Worm (Caenorhabditis elegans) whole organism, L4 larva: Measurements from ENCODE around the gene col-153.

ENCODE experiments used
- T20F7.1 ChIP-seq: fragments of 200-800 bp; sonication (Bioruptor generic); optimal IDR thresholded peaks from 2 replicates; lab custom pipeline; 2018; ENCODE audit warnings: mild to moderate bottlenecking, missing genetic modification characterization, missing compliant biosample characterization
- ama-1 ChIP-seq: fragments of 150-350 bp; optimal IDR thresholded peaks from 2 replicates; lab custom pipeline; 2014; ENCODE audit warnings: inconsistent platforms, mixed read lengths
- lin-1 ChIP-seq: fragments of 200-800 bp; sonication (Bioruptor generic); IDR thresholded peaks from 2 replicates; pipeline ENCODE4 v1.3.6; 2022; ENCODE audit warnings: missing genetic modification reagents, missing genetic modification characterization, missing compliant biosample characterization
- lsy-2 ChIP-seq, 2 experiments: fragments of 150-350 bp in 1 of 2; sonication (generic microtip) in 1 of 2; optimal IDR thresholded peaks; 2 replicates each; lab custom pipeline; 2014 to 2017; ENCODE audit warnings: missing biosample characterization in 2 of 2, missing genetic modification characterization in 2 of 2
- mdl-1 ChIP-seq, 2 experiments: fragments of 150-350 bp in 1 of 2; sonication (generic microtip) in 1 of 2; optimal IDR thresholded peaks; 2 replicates each; lab custom pipeline; 2014 to 2017; ENCODE audit warnings: missing biosample characterization in 2 of 2, missing genetic modification characterization in 2 of 2
- mep-1 ChIP-seq: fragments of 150-350 bp; sonication (generic microtip); optimal IDR thresholded peaks from 3 replicates; lab custom pipeline; 2014; ENCODE audit warnings: missing biosample characterization, missing genetic modification characterization
- nhr-237 ChIP-seq: sonication (generic microtip); optimal IDR thresholded peaks from 2 replicates; lab custom pipeline; 2017; ENCODE audit warnings: missing biosample characterization, missing genetic modification characterization
- nhr-42 ChIP-seq: fragments of 200-800 bp; sonication (Bioruptor generic); IDR thresholded peaks from 2 replicates; pipeline ENCODE4 v1.3.6; 2022; ENCODE audit warnings: missing genetic modification characterization, missing compliant biosample characterization
- nhr-77 ChIP-seq: fragments of 150-350 bp; optimal IDR thresholded peaks from 2 replicates; lab custom pipeline; 2014; ENCODE audit warnings: missing biosample characterization, missing genetic modification characterization
- pha-4 ChIP-seq, 2 experiments: fragments of 150-350 bp in 1 of 2; fragments of 200-800 bp in 1 of 2; sonication (Bioruptor generic) in 1 of 2; IDR thresholded peaks in 1 of 2; optimal IDR thresholded peaks in 1 of 2; 2 replicates each; pipeline versions ENCODE4 v1.3.6 to Lab custom; 2014 to 2022; ENCODE audit warnings: missing genetic modification characterization in 2 of 2, missing genetic modification reagents in 2 of 2, missing biosample characterization in 1 of 2, missing compliant biosample characterization in 1 of 2
- snpc-4 ChIP-seq: fragments of 150-350 bp; optimal IDR thresholded peaks from 2 replicates; lab custom pipeline; 2014; ENCODE audit warnings: missing biosample characterization, missing genetic modification characterization
- tag-97 ChIP-seq: fragments of 200-800 bp; sonication (Bioruptor generic); IDR thresholded peaks from 2 replicates; pipeline ENCODE4 v1.3.6; 2022; ENCODE audit warnings: missing genetic modification characterization, missing compliant biosample characterization
- unc-62 ChIP-seq, 3 experiments: fragments of 150-350 bp in 1 of 3; sonication (generic microtip); optimal IDR thresholded peaks in 2 of 3; peaks in 1 of 3; 1 replicate in 1 of 3; 2 replicates in 2 of 3; lab custom pipeline; 2014 to 2017; ENCODE audit warnings: missing biosample characterization in 3 of 3, missing genetic modification characterization in 3 of 3, missing genetic modification reagents in 3 of 3, missing genotype in 1 of 3
- ztf-11 ChIP-seq: fragments of 150-350 bp; optimal IDR thresholded peaks from 2 replicates; lab custom pipeline; 2014; ENCODE audit warnings: missing biosample characterization, missing genetic modification characterization

- TF ChIP-seq snpc-4 (tag; lab: Kevin White, UChicago) (no peak), mdl-1 (tag; optimal IDR thresholded peaks at IDR 0.05; lab: Kevin White, UChicago) (no peak), lin-1 (GFP tag; lab: Robert Waterston, UW) (no peak), nhr-42 (GFP tag; lab: Robert Waterston, UW) (no peak), lsy-2 (tag; optimal IDR thresholded peaks at IDR 0.05; lab: Kevin White, UChicago) (peak in 1 of 2 experiments; percentile 9), nhr-237 (tag; lab: Kevin White, UChicago) (no peak), pha-4 (GFP tag; IDR thresholded peaks at IDR 0.05; lab: Robert Waterston, UW) (no peak), pha-4 (tag; optimal IDR thresholded peaks at IDR 0.05; lab: Kevin White, UChicago) (no peak), nhr-77 (no peak), mep-1 (tag; lab: Kevin White, UChicago) (no peak), unc-62 (GFP tag; optimal IDR thresholded peaks at IDR 0.05 in 1 of 2; lab: Kevin White, UChicago) (no peak), unc-62 (tag; optimal IDR thresholded peaks at IDR 0.05; lab: Kevin White, UChicago) (no peak), tag-97 (GFP tag; lab: Robert Waterston, UW) (no peak), T20F7.1 (no peak), ama-1 (lab: Kevin White, UChicago) (no peak), ztf-11 (tag; lab: Kevin White, UChicago) (no peak)
Observed at ce11 chrV:10944903-10945302, 4.7 kb upstream of the col-153 start.
